Fruit fly (Drosophila melanogaster): Measurements from ENCODE around the gene CG43322.

- TF ChIP-seq Ets96B (tag; optimal IDR thresholded peaks at IDR 0.05) (peak; percentile 7), Ets21C (GFP tag; optimal IDR thresholded peaks at IDR 0.05) (no peak), CG8119 (GFP tag; IDR thresholded peaks at IDR 0.05) (peak; percentile 24; the same call in 1 of the 3 replicates), CG4318 (GFP tag; optimal IDR thresholded peaks at IDR 0.05) (no peak), dsx (GFP tag; optimal IDR thresholded peaks at IDR 0.05; ENCODE audit: poor library complexity, severe bottlenecking) (peak; percentile 46), Sox14 (GFP tag; optimal IDR thresholded peaks at IDR 0.05) (peak; percentile 13), Hr4 (GFP tag; optimal IDR thresholded peaks at IDR 0.05) (no peak)
Observed at dm6 chr2L:7009807-7010470, 3.3 kb upstream of the CG43322 start, which contains the start of gene uif.

Measured in whole organism, prepupa.